Worm (Caenorhabditis elegans): ENCODE data around the gene irld-27.

irld-27 gene

ce11 chrII:3349820-3350291, 17.7 kb downstream of the irld-27 start, which contains the start of gene F14D2.8 (continued):
- no peak for TF ChIP-seq B0019.2 (GFP tag; conservative IDR thresholded peaks at IDR 0.05)

ce11 chrII:3358834-3359233, 26.7 kb downstream of the irld-27 start, which contains the start of the genes lido-14 and bath-27:
Gene lido-14 (plus strand): TSS chrII:3359134.
Gene bath-27 (plus strand): TSS chrII:3359139.
- no peak for TF ChIP-seq sptf-2 (GFP tag; optimal IDR thresholded peaks at IDR 0.05)
- TF ChIP-seq B0336.3 (GFP tag; IDR thresholded peaks at IDR 0.05): no peak
- no peak for TF ChIP-seq hmg-1.2 (GFP tag; IDR thresholded peaks at IDR 0.05)
- no peak for TF ChIP-seq B0261.1 (tag; optimal IDR thresholded peaks at IDR 0.05)
- TF ChIP-seq ztf-22 (GFP tag; optimal IDR thresholded peaks at IDR 0.05): no peak
- no peak for TF ChIP-seq athp-1 (tag; optimal IDR thresholded peaks at IDR 0.05)
- no peak for TF ChIP-seq pbrm-1 (GFP tag; IDR thresholded peaks at IDR 0.05)
- no peak for TF ChIP-seq mcd-1 (GFP tag; IDR thresholded peaks at IDR 0.05)
- TF ChIP-seq rcor-1 (GFP tag; IDR thresholded peaks at IDR 0.05): no peak

ce11 chrII:3365569-3365968, 33.4 kb downstream of the irld-27 start:
- peak; percentile 96 for TF ChIP-seq hsf-1 (GFP tag; IDR thresholded peaks at IDR 0.05)
- TF ChIP-seq cebp-2 (GFP tag; IDR thresholded peaks at IDR 0.05): 0 out of 2 replicates have a peak, but pooled peaks have one; percentile 42
- TF ChIP-seq F33H1.4 (GFP tag; IDR thresholded peaks at IDR 0.05): peak; percentile 45
- peak; percentile 69 for TF ChIP-seq dox-1 (GFP tag; IDR thresholded peaks at IDR 0.05)
- 0 out of 2 replicates have a peak, but pooled peaks have one; percentile 44 for TF ChIP-seq pbrm-1 (GFP tag; IDR thresholded peaks at IDR 0.05)
- 0 out of 2 replicates have a peak, but pooled peaks have one; percentile 20 for TF ChIP-seq madf-6 (GFP tag; IDR thresholded peaks at IDR 0.05)

ce11 chrII:3367100-3367499, 35.0 kb downstream of the irld-27 start, which contains the start of gene Y49F6C.6:
Gene Y49F6C.6 (minus strand): TSS chrII:3367200.
- TF ChIP-seq ceh-27 (GFP tag; optimal IDR thresholded peaks at IDR 0.05) (no peak), xnd-1 (tag; optimal IDR thresholded peaks at IDR 0.05) (no peak), B0261.1 (tag; optimal IDR thresholded peaks at IDR 0.05) (no peak), madf-3 (GFP tag; IDR thresholded peaks at IDR 0.05) (no peak), bed-2 (GFP tag; IDR thresholded peaks at IDR 0.05) (no peak), snpc-3.4 (tag; optimal IDR thresholded peaks at IDR 0.05) (no peak)

ce11 chrII:3368097-3368496, 36.0 kb downstream of the irld-27 start, which contains the start of gene Y49F6C.7:
Gene Y49F6C.7 (minus strand): TSS chrII:3368197.
- TF ChIP-seq rcor-1 (GFP tag; IDR thresholded peaks at IDR 0.05): no peak
- no peak for TF ChIP-seq efl-1 (GFP tag; optimal IDR thresholded peaks at IDR 0.05)
- no peak for TF ChIP-seq egl-44 (GFP tag; IDR thresholded peaks at IDR 0.05)
- no peak for TF ChIP-seq ztf-3 (GFP tag; optimal IDR thresholded peaks at IDR 0.05)
- TF ChIP-seq ztf-22 (GFP tag; optimal IDR thresholded peaks at IDR 0.05): no peak
- TF ChIP-seq die-1 (tag; optimal IDR thresholded peaks at IDR 0.05): no peak
- TF ChIP-seq F39B2.1 (GFP tag; IDR thresholded peaks at IDR 0.05): no peak
- no peak for TF ChIP-seq C06A6.2 (GFP tag; conservative IDR thresholded peaks at IDR 0.05)
- TF ChIP-seq hlh-12 (tag; optimal IDR thresholded peaks at IDR 0.05): no peak
- no peak for TF ChIP-seq bed-2 (GFP tag; IDR thresholded peaks at IDR 0.05)
- TF ChIP-seq tbx-9 (tag; optimal IDR thresholded peaks at IDR 0.05; ENCODE audit: borderline replicate concordance): no peak
- no peak for TF ChIP-seq ama-1 (optimal IDR thresholded peaks at IDR 0.05)
- no peak for TF ChIP-seq ama-1 (GFP tag; optimal IDR thresholded peaks at IDR 0.05)
- TF ChIP-seq nhr-80 (tag; optimal IDR thresholded peaks at IDR 0.05): no peak
- TF ChIP-seq F52B5.7 (tag; optimal IDR thresholded peaks at IDR 0.05): no peak

Data from whole organism, young adult.